Fruit fly (Drosophila melanogaster): ENCODE measurements around the gene CG9636.

CG9636 gene

DNA sequence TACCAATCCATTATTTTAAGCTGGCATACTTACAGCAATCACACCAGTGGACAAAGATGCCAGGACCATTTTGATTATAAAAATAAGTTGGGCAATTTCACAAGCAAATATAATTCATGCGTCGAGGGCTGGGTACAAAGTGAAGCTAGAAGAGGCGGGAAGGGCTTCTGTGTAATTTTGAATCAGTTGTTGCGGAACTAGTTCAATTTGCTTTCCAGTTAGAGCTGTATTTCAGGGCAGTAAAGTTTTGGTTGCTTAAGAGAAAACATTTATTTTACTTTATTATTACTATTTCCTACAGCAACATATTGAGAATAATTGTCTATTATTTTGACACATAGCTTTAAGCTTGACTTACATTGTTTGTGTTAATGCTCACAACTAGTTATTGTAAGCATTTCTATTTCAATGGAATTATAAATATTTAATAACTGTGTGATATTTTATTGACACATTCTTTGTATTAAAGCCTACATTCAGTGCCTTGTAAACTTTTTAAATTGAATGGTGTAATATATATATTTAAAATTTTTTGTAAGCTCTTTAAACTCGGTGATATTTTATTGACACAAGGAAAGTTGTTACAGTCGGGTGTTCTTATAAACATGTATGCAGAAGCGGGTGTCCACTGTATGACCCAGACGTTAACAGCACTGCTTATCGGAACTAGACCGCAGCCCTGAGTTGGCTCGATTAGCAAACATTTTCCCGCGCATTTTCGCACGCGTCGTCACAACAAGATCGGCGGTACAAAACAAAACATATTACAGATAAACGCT is 20.9 kb upstream of the CG9636 start, which contains the start of the genes RPA1 and Mcm2:
Gene RPA1 (minus strand): TSS at position 150 of the 779 bp plus-strand sequence.
Gene Mcm2 (plus strand): TSS at position 669 of the 779 bp plus-strand sequence.
- peak; percentile 73 for TF ChIP-seq CG17801 (GFP tag; optimal IDR thresholded peaks at IDR 0.05; ENCODE audit: partially characterized antibody)

DNA sequence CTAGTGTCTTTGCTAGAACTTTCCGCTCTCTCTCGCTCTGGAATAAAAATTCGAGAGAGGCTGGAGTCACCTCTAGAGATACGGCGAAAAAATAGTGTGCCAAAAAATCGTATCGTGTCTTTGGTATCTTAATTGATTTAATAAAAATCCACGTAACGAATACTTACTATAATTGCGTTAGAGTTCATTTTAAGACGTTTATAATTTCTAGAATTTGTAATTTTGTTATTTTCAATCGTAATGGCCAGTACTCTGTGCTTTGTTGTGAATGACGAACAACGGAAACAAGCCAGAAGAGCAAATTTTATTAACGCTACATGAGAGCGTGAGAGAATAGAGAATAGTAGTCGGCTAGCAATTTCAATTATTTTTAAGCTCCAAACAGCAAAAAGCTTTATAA is 18.0 kb upstream of the CG9636 start:
- TF ChIP-seq CG17801 (GFP tag; optimal IDR thresholded peaks at IDR 0.05; ENCODE audit: partially characterized antibody): peak; percentile 9

DNA sequence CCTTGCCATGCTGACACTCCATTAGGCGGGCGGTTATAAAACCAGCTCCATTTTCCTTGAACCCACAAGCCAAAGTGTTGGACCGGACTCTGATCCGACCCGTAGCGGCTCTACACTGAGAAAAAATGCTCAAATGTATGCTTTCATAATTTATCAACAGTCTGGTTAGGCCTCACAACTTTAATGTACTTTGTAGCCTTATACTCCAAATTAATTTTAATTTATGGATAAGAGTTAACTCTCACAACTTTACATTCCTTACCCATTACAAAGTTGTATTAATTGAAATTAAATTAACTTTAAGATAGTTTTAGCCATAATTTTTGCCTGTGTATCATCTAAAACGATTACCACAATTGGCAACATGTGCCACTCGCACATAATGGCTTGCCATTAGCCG is 12.4 kb upstream of the CG9636 start:
- no peak for TF ChIP-seq CG17801 (GFP tag; optimal IDR thresholded peaks at IDR 0.05; ENCODE audit: partially characterized antibody)

DNA sequence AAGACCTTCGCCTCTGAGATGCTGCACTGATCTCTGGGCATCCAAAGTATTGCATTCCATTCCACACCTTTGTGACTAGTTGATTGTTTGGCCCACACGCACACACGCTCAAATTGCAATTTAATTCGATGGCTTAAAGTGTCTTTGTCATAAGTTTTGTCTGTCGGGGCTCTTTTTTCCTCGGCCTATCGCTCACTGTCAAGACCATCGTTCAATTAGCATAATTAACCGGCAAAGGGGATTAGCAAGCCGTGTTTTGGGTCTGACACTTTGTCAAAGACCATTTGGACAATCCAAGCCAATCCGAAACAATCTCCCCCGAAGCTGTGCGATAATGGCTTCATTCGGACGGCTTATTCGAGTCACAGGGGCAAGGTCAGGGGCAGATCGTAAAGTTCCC is 10.8 kb upstream of the CG9636 start:
- TF ChIP-seq CG17801 (GFP tag; optimal IDR thresholded peaks at IDR 0.05; ENCODE audit: partially characterized antibody): no peak

DNA sequence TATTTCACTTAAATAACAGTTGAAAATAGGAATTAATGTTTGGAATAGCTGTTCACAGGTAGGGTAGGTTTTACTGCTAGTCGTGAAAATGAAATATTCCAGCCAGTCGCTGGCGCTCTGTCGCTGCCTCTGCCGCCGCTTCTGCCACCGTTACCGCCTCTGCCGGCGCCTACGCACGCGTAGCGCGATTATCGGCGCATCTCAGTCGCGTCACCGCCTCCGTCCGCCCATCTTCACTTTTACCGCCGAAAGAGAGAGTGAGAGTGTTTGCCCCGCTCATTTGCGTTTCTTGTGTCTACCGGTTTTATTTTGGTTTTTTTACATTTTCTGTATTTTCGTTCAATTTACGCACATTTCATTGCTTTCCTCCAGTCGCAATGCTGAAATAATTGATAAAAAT is 7.9 kb upstream of the CG9636 start:
- TF ChIP-seq CG17801 (GFP tag; optimal IDR thresholded peaks at IDR 0.05; ENCODE audit: partially characterized antibody): no peak

DNA sequence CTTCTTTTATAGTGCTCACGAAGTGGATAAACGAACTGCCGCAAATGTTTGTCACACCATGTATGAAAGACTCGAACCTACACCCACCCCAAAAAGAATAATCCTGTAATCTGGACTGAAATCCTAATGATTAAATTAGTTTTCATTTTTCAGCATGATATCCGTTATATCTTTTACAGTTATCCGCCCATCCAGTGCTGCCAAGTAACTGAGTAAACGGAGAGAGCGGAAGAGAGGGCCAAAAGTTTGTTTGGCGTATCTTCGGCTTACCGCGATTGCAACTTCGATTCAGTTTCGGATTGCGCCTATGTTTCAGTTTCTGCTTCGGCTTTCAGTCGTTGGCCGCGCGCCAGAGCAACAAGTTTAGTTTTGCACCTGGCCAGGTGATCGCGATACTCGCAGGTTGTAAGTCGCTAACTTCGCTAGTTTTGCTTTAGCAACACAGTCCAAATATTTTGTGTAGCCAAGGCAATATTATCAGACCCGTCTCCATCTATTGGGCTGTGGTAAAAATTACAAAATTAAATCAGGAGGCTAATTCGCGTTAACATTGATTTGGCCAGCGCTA is 6.7 kb upstream of the CG9636 start, which contains the start of gene mtg:
Gene mtg (plus strand): TSS at position 332 of the 568 bp plus-strand sequence.
- TF ChIP-seq CG17801 (GFP tag; optimal IDR thresholded peaks at IDR 0.05; ENCODE audit: partially characterized antibody): no peak

DNA sequence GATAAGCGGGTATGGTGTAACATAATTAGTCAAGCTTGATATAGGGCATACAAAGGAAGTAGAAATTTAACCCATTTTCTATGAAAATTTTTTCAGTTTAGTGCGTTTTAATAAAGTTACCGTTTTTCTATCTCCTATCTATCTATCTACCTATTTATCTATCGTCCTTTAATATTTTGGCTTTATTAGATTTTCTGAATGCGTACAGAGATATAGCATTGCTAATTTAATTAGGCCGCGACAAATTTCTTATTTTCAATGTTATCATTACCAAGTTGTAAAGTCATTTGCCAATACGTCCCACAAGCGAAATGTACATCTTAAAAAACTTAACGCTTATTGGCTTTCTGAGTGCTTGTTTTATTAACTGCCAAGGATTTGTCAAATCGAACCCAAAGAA is 4.5 kb upstream of the CG9636 start, which contains the start of gene CG15864:
Gene CG15864 (plus strand): TSS at position 301 of the 400 bp plus-strand sequence.
- TF ChIP-seq CG17801 (GFP tag; optimal IDR thresholded peaks at IDR 0.05; ENCODE audit: partially characterized antibody): no peak

DNA sequence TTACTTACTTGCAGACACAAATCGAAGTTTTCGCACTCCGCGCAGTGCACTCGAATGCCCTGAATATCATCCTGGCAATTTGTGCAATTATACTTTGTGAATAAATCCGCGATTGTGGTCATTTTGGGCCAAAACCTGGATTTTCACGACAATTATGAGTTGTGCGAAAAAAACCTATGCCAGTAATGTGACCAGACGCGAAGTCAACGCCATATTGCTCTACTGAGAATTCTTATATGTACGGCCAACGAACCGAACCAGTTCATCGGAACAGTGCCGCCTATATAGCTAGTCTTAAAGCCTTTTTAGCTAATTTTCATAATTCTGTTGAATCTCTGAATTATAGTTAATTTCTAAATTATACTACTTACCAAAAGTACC is 3.3 kb downstream of the CG9636 start, which contains the start of gene Ada2b:
Gene Ada2b (minus strand): TSS at position 214 of the 381 bp plus-strand sequence.
- no peak for TF ChIP-seq CG17801 (GFP tag; optimal IDR thresholded peaks at IDR 0.05; ENCODE audit: partially characterized antibody)

DNA sequence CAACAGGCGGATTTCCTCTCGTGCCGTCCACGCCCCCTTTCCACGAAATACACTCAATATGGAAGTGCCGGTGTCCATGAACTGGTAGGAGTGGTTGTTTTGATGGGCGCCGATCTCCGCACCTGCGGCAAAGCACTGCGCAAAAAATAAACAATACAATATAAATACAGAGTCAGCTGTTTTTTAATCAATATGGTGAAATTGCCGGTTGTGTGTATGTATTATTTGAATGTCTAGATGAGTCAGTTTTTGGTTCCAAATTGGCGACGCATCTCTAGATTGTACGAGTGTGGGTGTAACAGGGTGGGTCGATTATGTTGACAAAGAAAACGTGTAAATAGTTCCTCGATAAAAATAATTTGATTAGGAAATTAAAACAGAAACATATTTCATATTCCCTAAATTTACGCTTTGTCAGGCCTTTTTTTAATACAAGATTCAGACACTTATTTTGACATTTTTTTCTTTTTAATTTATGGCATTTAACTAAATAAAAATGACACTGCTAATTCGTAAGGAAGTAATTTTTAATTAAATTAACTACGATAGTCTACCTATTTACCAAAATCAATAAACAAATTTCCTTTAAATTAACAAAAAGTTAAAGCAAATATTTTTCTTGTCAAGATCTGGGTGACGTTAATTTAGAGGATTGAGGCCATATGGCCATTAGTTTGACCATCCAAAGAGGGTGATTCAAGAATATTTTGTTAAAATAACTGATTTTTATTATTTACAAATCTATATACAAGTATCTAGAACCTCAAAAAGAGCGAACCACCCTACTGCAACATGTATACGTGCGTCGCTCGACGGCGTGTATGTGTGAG is 3.9 kb downstream of the CG9636 start:
- TF ChIP-seq CG17801 (GFP tag; optimal IDR thresholded peaks at IDR 0.05; ENCODE audit: partially characterized antibody): peak; percentile 86

DNA sequence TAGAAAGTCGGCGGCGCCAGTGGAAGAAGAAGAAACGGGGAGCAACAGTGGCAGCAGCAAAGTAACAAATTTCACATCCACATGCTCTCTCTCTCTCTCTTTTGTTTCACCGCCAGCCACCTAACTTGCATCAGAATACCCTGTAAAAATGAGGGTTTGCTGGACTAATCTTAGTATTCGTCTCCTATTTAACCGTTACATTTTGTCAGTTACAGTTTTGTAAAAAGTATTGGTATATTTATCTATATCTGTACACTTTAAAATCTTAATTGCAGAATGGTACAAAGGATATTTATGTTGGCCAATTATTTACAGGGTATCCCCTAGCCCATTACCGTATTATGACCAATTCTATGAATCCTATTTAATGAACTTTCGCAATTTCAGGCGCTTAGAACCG is 9.7 kb downstream of the CG9636 start:
- no peak for TF ChIP-seq CG17801 (GFP tag; optimal IDR thresholded peaks at IDR 0.05; ENCODE audit: partially characterized antibody)

DNA sequence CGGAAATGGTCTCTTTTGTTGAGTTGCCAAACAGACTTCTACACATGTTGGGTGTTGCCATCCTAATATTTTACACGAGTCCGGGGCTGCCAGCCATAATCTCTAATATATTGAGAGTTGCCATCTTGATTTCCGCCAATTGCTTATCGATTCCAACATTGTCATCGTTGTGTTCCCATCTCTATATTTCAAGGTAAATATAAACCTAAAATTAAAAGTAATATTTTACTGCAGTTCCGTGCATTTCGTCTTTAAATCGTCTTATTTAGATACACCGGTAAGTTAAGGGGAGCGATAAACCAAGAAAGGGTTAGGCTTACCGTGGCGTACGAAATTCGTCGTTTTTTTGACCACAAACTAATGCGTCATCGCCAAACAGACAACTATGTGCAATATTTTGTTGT is 10.2 kb downstream of the CG9636 start, which contains the start of gene PolI:
Gene PolI (plus strand): TSS at position 138 of the 404 bp plus-strand sequence.
- peak; percentile 26 for TF ChIP-seq CG17801 (GFP tag; optimal IDR thresholded peaks at IDR 0.05; ENCODE audit: partially characterized antibody)

DNA sequence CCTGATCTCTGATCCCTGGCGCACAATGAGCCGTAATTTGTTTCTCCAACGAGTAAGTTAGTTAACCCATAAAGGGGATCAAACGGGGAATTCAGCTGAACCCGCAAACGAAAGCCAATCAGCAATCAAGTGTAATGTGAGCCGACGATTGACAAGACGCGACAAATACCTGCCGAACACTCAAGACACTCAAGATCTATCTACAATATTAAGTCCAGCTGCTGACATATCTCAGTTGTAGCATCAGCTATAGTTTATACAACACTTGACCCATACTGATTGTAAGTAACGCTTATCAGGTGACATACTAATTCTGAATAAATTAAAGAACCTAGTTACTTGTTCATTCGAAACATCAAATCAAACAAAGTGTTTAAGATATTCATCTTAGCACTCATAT is 16.2 kb downstream of the CG9636 start:
- TF ChIP-seq CG17801 (GFP tag; optimal IDR thresholded peaks at IDR 0.05; ENCODE audit: partially characterized antibody): no peak

DNA sequence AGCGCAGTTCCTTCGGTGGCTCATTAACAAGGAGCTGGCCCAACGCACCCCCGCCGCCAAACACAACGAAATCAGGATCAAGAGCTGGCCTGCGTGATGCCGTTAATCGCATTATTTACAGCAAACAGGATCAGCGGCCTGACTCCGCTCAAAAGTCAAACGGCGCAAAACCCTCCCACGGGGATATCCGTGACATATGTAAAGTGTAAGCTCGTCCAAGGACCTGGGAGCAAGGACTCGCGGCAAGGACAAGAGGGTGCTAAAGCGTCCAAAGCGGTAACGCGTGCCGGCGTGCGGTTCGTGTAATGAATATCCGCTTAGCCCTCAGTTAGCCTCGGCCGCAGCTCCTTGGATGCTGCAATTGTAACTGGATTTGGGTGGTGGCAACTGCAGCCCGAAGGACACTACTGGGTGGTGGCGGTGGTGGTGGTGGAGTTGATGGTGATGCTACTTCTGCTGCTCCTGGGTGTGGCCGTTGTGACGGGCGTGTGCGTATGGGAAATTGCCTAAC is 18.1 kb downstream of the CG9636 start:
- TF ChIP-seq CG17801 (GFP tag; optimal IDR thresholded peaks at IDR 0.05; ENCODE audit: partially characterized antibody): no peak

DNA sequence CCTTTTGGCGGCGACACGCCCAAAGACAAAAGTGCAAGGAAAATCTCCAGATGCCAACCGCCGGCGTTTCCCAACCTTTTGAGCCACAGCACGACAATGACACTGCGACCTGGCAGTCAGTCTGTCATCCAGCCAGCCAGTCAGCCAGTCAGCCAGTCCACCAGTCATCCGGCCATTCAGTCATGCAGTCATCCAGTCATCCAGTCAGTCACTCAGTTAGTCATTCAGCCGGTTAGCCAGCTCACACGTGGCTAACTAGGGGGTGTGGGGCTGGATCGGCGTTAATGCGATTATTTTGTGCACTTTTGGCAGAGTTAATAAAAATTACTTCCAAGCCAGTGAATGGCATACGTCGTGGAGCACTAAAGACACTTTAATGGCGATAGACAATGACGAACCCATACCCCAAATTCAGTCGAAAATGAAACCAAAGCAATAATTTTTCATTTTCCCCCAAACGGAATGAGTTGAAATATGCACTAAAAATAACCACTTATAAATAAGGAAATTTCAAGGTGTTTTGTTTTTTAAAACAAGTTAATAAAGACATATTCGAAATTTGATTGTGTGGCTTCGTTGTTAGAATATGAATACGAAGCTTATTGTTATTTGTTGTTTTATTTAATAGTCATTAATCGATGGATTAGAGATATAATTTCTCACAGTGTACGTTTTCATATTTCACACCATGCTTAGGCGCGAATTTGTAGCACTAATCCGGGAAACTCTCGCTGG is 18.7 kb downstream of the CG9636 start:
- no peak for TF ChIP-seq CG17801 (GFP tag; optimal IDR thresholded peaks at IDR 0.05; ENCODE audit: partially characterized antibody)

Measured in ovary, adult (tissue).